Fruit fly (Drosophila melanogaster) whole organism, prepupa: Measurements from ENCODE around the gene RapGAP1.

Experiments used
- CG11762 ChIP-seq: fragments of 200-800 bp; sonication (Bioruptor generic); optimal IDR thresholded peaks from 3 replicates; lab custom pipeline; 2016; ENCODE audit warnings: missing biosample characterization, missing genetic modification characterization; ENCODE audit not compliant: insufficient read depth
- CG31627 ChIP-seq: fragments of 200-800 bp; sonication (Bioruptor generic); optimal IDR thresholded peaks from 3 replicates; lab custom pipeline; 2016; ENCODE audit warnings: missing biosample characterization, missing genetic modification characterization
- CG4318 ChIP-seq: fragments of 200-800 bp; sonication (Bioruptor generic); optimal IDR thresholded peaks from 3 replicates; lab custom pipeline; 2017; ENCODE audit warnings: missing biosample characterization, mild to moderate bottlenecking, missing genetic modification characterization
- CG8319 ChIP-seq: fragments of 200-800 bp; sonication (Bioruptor generic); optimal IDR thresholded peaks from 3 replicates; lab custom pipeline; 2016; ENCODE audit warnings: missing biosample characterization, missing genetic modification characterization
- Sox102F ChIP-seq: fragments of 200-800 bp; sonication (Bioruptor generic); optimal IDR thresholded peaks from 2 replicates; lab custom pipeline; 2016; ENCODE audit warnings: missing biosample characterization, mild to moderate bottlenecking, missing genetic modification characterization
- svp ChIP-seq: fragments of 200-800 bp; sonication (Bioruptor generic); peaks from one replicate; lab custom pipeline; 2016; ENCODE audit warnings: missing biosample characterization, missing genetic modification characterization
- vri ChIP-seq: fragments of 200-800 bp; sonication (Bioruptor generic); optimal IDR thresholded peaks from 3 replicates; lab custom pipeline; 2016; ENCODE audit warnings: missing biosample characterization, mild to moderate bottlenecking, missing genetic modification characterization

dm6 chr2L:7624096-7624843 is 45.5 kb upstream of the RapGAP1 start:
- TF ChIP-seq vri (GFP tag; lab: Kevin White, UChicago) (no peak), svp (GFP tag; lab: Kevin White, UChicago) (peak; percentile 10), CG4318 (no peak), Sox102F (GFP tag; lab: Kevin White, UChicago) (no peak), CG8319 (GFP tag; lab: Kevin White, UChicago) (no peak), CG31627 (GFP tag; lab: Kevin White, UChicago) (no peak), CG11762 (GFP tag; lab: Kevin White, UChicago) (no peak)
